Comparison of ENCODE assay signal across 5 fruit fly cellular contexts in the genomic region with DNA sequence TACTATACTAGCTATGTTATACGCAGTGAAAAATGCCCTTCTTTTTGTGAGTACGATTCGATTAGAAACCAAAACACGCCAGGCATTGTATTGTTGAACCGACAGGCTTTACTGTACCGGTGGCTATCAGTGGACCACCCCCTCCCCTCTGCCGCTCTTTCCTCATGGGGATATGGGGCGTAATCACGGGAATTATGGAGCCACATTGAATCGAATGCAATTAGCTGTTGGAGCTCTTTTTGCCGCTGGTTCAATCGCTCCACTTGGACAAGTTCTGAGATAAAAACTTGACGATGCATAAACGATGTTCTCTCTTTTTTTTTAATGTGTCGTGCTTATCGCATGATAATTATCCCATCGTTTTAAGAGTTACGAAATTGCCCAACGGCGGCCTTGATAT.
TF ChIP-seq lines count a peak whose summit lies in the region.

No protein-coding gene starts in this region.

- TF ChIP-seq CTCF in whole organism, embryonic (GFP tag; optimal IDR thresholded peaks at IDR 0.05; lab: Kevin White, UChicago) = no peak

TF ChIP-seq in whole organism, adult, 20 proteins besides CTCF, POLR2A, EP300 and RAD21:
- TF ChIP-seq CG7101 (tag; optimal IDR thresholded peaks at IDR 0.05; lab: Kevin White, UChicago) (peak; percentile 8), cnc (optimal IDR thresholded peaks at IDR 0.05; lab: Kevin White, UChicago) (no peak)

TF ChIP-seq in whole organism, embryonic, 481 proteins besides CTCF, POLR2A, EP300 and RAD21:
- TF ChIP-seq Pdp1 (GFP tag; optimal IDR thresholded peaks at IDR 0.05; lab: Kevin White, UChicago) = peak in 1 of 2 experiments; percentile 14
- TF ChIP-seq en (GFP tag; optimal IDR thresholded peaks at IDR 0.05; lab: Kevin White, UChicago) = no peak
- TF ChIP-seq CG12769 (tag; optimal IDR thresholded peaks at IDR 0.05; lab: Kevin White, UChicago) = peak; percentile 20
- TF ChIP-seq MBD-R2 (GFP tag; IDR thresholded peaks at IDR 0.05; lab: Robert Waterston, UW) = no peak
- TF ChIP-seq grau (tag; optimal IDR thresholded peaks at IDR 0.05; lab: Kevin White, UChicago) = peak; percentile 72
- TF ChIP-seq row (GFP tag; IDR thresholded peaks at IDR 0.05; lab: Robert Waterston, UW) = peak; percentile 48
- 0 out of 2 replicates have a peak, but pooled peaks have one; percentile 5 for TF ChIP-seq CG32532 (GFP tag; IDR thresholded peaks at IDR 0.05; lab: Robert Waterston, UW)
- TF ChIP-seq gem (tag; optimal IDR thresholded peaks at IDR 0.05; lab: Kevin White, UChicago) = no peak
- no peak for TF ChIP-seq Myb (GFP tag; optimal IDR thresholded peaks at IDR 0.05; lab: Kevin White, UChicago)
- peak; percentile 77 for TF ChIP-seq crol (GFP tag; IDR thresholded peaks at IDR 0.05; lab: Robert Waterston, UW)
- 0 out of 3 replicates have a peak, but pooled peaks have one; percentile 13 for TF ChIP-seq tgo (GFP tag; IDR thresholded peaks at IDR 0.05; lab: Robert Waterston, UW)
- peak; percentile 27; the same call in 1 of the 3 replicates for TF ChIP-seq dysf (GFP tag; IDR thresholded peaks at IDR 0.05; lab: Robert Waterston, UW)
- TF ChIP-seq CG4424 (GFP tag; optimal IDR thresholded peaks at IDR 0.05; lab: Kevin White, UChicago) = no peak
- TF ChIP-seq Drgx (GFP tag; IDR thresholded peaks at IDR 0.05; lab: Robert Waterston, UW) = 0 out of 2 replicates have a peak, but pooled peaks have one; percentile 14
- TF ChIP-seq chinmo (GFP tag; IDR thresholded peaks at IDR 0.05; lab: Robert Waterston, UW; ENCODE audit: partially characterized antibody) = 0 out of 4 replicates have a peak, but pooled peaks have one; percentile 9
- no peak for TF ChIP-seq Neu2 (GFP tag; optimal IDR thresholded peaks at IDR 0.05; lab: Kevin White, UChicago; ENCODE audit: borderline replicate concordance)
- TF ChIP-seq esg (GFP tag; conservative IDR thresholded peaks at IDR 0.05; lab: Robert Waterston, UW) = no peak

TF ChIP-seq in whole organism, prepupa, 60 proteins besides CTCF, POLR2A, EP300 and RAD21 (continues in another document):
- TF ChIP-seq vri (GFP tag; optimal IDR thresholded peaks at IDR 0.05; lab: Kevin White, UChicago) (peak; percentile 69), achi (GFP tag; optimal IDR thresholded peaks at IDR 0.05; lab: Kevin White, UChicago) (no peak), ss (GFP tag; optimal IDR thresholded peaks at IDR 0.05; lab: Kevin White, UChicago) (no peak), Hr39 (GFP tag; optimal IDR thresholded peaks at IDR 0.05; lab: Kevin White, UChicago) (no peak), svp (GFP tag; lab: Kevin White, UChicago) (peak; percentile 66), CG8319 (GFP tag; optimal IDR thresholded peaks at IDR 0.05; lab: Kevin White, UChicago) (no peak), Hr38 (GFP tag; optimal IDR thresholded peaks at IDR 0.05; lab: Kevin White, UChicago) (no peak), CG8632 (GFP tag; optimal IDR thresholded peaks at IDR 0.05; lab: Kevin White, UChicago) (no peak), CG6163 (GFP tag; IDR thresholded peaks at IDR 0.05; lab: Robert Waterston, UW) (0 out of 3 replicates have a peak, but pooled peaks have one; percentile 27), CG4318 (GFP tag; optimal IDR thresholded peaks at IDR 0.05; lab: Kevin White, UChicago) (no peak), CG10669 (GFP tag; optimal IDR thresholded peaks at IDR 0.05; lab: Kevin White, UChicago) (no peak), CG6276 (GFP tag; optimal IDR thresholded peaks at IDR 0.05; lab: Kevin White, UChicago) (no peak), dsx (GFP tag; optimal IDR thresholded peaks at IDR 0.05; lab: Kevin White, UChicago; ENCODE audit: poor library complexity, severe bottlenecking) (no peak), CG15336 (GFP tag; IDR thresholded peaks at IDR 0.05; lab: Robert Waterston, UW) (no peak), topi (GFP tag; optimal IDR thresholded peaks at IDR 0.05; lab: Kevin White, UChicago) (no peak), CG8119 (GFP tag; IDR thresholded peaks at IDR 0.05; lab: Robert Waterston, UW) (no peak), Eip75B (GFP tag; optimal IDR thresholded peaks at IDR 0.05; lab: Kevin White, UChicago) (no peak), Blimp-1 (GFP tag; optimal IDR thresholded peaks at IDR 0.05; lab: Kevin White, UChicago) (no peak), CG32006 (GFP tag; optimal IDR thresholded peaks at IDR 0.05; lab: Kevin White, UChicago) (peak; percentile 11), eg (GFP tag; IDR thresholded peaks at IDR 0.05; lab: Robert Waterston, UW) (no peak), Eip93F (GFP tag; optimal IDR thresholded peaks at IDR 0.05; lab: Kevin White, UChicago) (no peak), fd59A (GFP tag; optimal IDR thresholded peaks at IDR 0.05; lab: Kevin White, UChicago) (no peak), fkh (GFP tag; optimal IDR thresholded peaks at IDR 0.05; lab: Kevin White, UChicago) (no peak)

TF ChIP-seq in whole organism, pupa, 21 proteins besides CTCF, POLR2A, EP300 and RAD21:
- TF ChIP-seq Ets98B (GFP tag; IDR thresholded peaks at IDR 0.05; lab: Robert Waterston, UW) = no peak
- TF ChIP-seq CG13204 (GFP tag; optimal IDR thresholded peaks at IDR 0.05; lab: Kevin White, UChicago) = no peak
- TF ChIP-seq CG4496 (GFP tag; IDR thresholded peaks at IDR 0.05; lab: Robert Waterston, UW) = peak; percentile 49; the same call in 2 of the 3 replicates

TF ChIP-seq in whole organism, wandering third instar larva, 38 proteins besides CTCF, POLR2A, EP300 and RAD21:
- no peak for TF ChIP-seq Hr78 (GFP tag; optimal IDR thresholded peaks at IDR 0.05; lab: Kevin White, UChicago)
- TF ChIP-seq fru (GFP tag; optimal IDR thresholded peaks at IDR 0.05; lab: Kevin White, UChicago) = no peak
- no peak for TF ChIP-seq Vsx2 (GFP tag; optimal IDR thresholded peaks at IDR 0.05; lab: Kevin White, UChicago; ENCODE audit: partially characterized antibody)
- TF ChIP-seq usp (GFP tag; optimal IDR thresholded peaks at IDR 0.05; lab: Kevin White, UChicago) = no peak
- peak; percentile 3 for TF ChIP-seq HLH106 (tag; optimal IDR thresholded peaks at IDR 0.05; lab: Kevin White, UChicago)
- no peak for TF ChIP-seq Hr83 (GFP tag; optimal IDR thresholded peaks at IDR 0.05; lab: Kevin White, UChicago; ENCODE audit: poor library complexity, severe bottlenecking)
- peak in 1 of 2 experiments; percentile 26 for TF ChIP-seq foxo (GFP tag; optimal IDR thresholded peaks at IDR 0.05; lab: Kevin White, UChicago)
TF ChIP-seq in whole organism, wandering third instar larva: peak in this region for 2.
